Worm (Caenorhabditis elegans): ENCODE data around the gene Y41E3.19.

DNA sequence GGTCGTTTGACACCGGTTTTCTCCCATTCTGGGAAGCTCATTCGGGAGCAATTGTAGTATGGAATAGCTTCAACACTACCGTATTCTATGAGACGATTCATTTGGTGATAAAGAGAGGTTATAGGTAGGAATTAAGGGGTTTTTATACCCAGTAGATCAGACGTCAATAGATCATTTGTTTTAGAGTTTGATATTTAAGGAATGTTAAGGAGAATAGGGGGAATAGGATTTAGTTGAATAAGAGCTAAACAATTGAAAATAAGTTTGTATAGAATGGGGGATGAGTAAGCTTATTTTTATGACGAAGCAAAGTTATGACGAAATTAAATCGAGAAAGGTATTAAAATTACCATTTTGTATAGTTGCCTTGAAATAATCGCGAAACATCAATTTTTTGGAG lies 2.7 kb upstream of the Y41E3.19 start, which contains the start of gene srt-47:
- TF ChIP-seq mab-5 (tag; optimal IDR thresholded peaks at IDR 0.05) = no peak
- TF ChIP-seq hlh-1 (tag; optimal IDR thresholded peaks at IDR 0.05) = no peak
- no peak for TF ChIP-seq zip-8 (tag; optimal IDR thresholded peaks at IDR 0.05)
- no peak for TF ChIP-seq pha-4 (tag; optimal IDR thresholded peaks at IDR 0.05)
- no peak for TF ChIP-seq blmp-1 (tag; optimal IDR thresholded peaks at IDR 0.05)
- no peak for TF ChIP-seq nhr-76 (tag; optimal IDR thresholded peaks at IDR 0.05)
- TF ChIP-seq unc-62 (GFP tag; optimal IDR thresholded peaks at IDR 0.05) = no peak
- TF ChIP-seq lsy-2 (tag; optimal IDR thresholded peaks at IDR 0.05) = no peak

Data from whole organism, mixed stage, embryonic.